Fruit fly (Drosophila melanogaster) whole organism: Measurements from ENCODE around the gene CG32641.

Source experiments
- EcR ChIP-seq, 2 experiments: fragments of >200 bp; optimal IDR thresholded peaks; 2 replicates each; lab custom pipeline; 2017; ENCODE audit warnings: missing biosample characterization in 2 of 2, missing genetic modification characterization in 2 of 2, missing genetic modification reagents in 2 of 2
- pan ChIP-seq: fragments of >200 bp; optimal IDR thresholded peaks from 2 replicates; lab custom pipeline; 2017
- psq ChIP-seq: fragments of >200 bp; optimal IDR thresholded peaks from 2 replicates; lab custom pipeline; 2017

DNA sequence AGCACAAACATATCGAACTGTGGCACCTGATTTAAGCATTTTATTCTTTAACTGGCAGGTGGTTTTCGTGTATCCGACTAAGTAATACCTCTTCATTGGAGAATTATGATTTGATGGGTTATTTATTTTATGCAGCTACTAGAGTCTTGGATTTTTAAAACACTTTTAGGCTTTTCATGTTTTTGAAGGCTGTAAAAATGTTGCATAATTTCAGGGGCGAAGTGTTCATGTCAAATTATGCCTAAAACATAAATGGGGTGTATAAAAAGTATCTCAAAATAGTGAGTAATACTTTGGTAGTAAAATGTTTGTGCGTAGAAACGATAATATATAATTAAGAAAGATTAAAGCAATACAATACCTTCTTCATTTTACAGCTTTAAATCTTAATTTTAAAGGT is 49.5 kb upstream of the CG32641 start:
- TF ChIP-seq EcR (GFP tag; optimal IDR thresholded peaks at IDR 0.05; lab: Kevin White, UChicago) = no peak
- TF ChIP-seq pan (lab: Kevin White, UChicago) = no peak
- no peak for TF ChIP-seq psq (lab: Kevin White, UChicago)
